Worm (Caenorhabditis elegans) whole organism, L4 larva: ENCODE results near the gene tmc-2.

Experiments
- aly-2 ChIP-seq: sonication (generic microtip); optimal IDR thresholded peaks from 2 replicates; lab custom pipeline; 2018; ENCODE audit warnings: missing biosample characterization, missing genetic modification characterization
- ama-1 ChIP-seq: fragments of 150-350 bp; optimal IDR thresholded peaks from 2 replicates; lab custom pipeline; 2014; ENCODE audit warnings: inconsistent platforms, mixed read lengths
- arid-1 ChIP-seq: fragments of 200-800 bp; sonication (Bioruptor generic); conservative IDR thresholded peaks from 2 replicates; pipeline ENCODE4 v1.3.6; 2022; ENCODE audit warnings: missing genetic modification reagents, missing genetic modification characterization, missing compliant biosample characterization
- lin-13 ChIP-seq: fragments of 150-350 bp; optimal IDR thresholded peaks from 2 replicates; lab custom pipeline; 2014; ENCODE audit warnings: missing biosample characterization, missing genetic modification reagents, missing genetic modification characterization
- nhr-25 ChIP-seq: sonication (generic microtip); optimal IDR thresholded peaks from 2 replicates; lab custom pipeline; 2017; ENCODE audit warnings: missing genetic modification characterization, mild to moderate bottlenecking, missing compliant biosample characterization, antibody characterized with exemption, moderate library complexity, borderline replicate concordance; ENCODE audit not compliant: insufficient read depth
- nhr-28 ChIP-seq: fragments of 150-350 bp; optimal IDR thresholded peaks from 2 replicates; lab custom pipeline; 2014; ENCODE audit warnings: missing biosample characterization, missing genetic modification characterization
- nhr-42 ChIP-seq: fragments of 200-800 bp; sonication (Bioruptor generic); IDR thresholded peaks from 2 replicates; pipeline ENCODE4 v1.3.6; 2022; ENCODE audit warnings: missing genetic modification characterization, missing compliant biosample characterization
- pqm-1 ChIP-seq: sonication (generic microtip); optimal IDR thresholded peaks from 2 replicates; lab custom pipeline; 2017; ENCODE audit warnings: missing biosample characterization, missing genetic modification characterization
- saeg-2 ChIP-seq: fragments of 200-800 bp; sonication (Bioruptor generic); IDR thresholded peaks from 2 replicates; pipeline ENCODE4 v1.3.6; 2022; ENCODE audit warnings: missing genetic modification reagents, missing genetic modification characterization, missing compliant biosample characterization
- ztf-11 ChIP-seq: fragments of 150-350 bp; optimal IDR thresholded peaks from 2 replicates; lab custom pipeline; 2014; ENCODE audit warnings: missing biosample characterization, missing genetic modification characterization

DNA sequence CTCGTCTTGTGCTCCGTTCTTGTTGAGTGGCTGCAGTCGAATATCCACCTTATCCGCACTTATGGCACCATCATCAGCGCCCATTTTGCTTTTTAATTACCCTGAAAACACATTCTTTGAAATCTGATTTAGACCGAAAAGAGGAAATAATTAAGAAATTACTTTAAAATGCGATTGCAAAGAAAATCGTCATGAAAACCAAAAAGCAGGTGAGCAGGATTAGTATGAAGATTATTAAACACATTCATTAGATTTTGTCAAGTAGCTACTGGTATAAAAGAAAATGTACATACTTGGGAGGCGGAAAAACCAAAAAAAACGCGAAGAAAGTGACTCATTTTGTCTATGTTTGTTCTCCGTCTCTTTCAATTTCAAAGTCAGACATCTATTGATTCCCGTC is 32.8 kb upstream of the tmc-2 start, which contains the start of gene B0416.5:
- TF ChIP-seq aly-2 (tag; lab: Kevin White, UChicago) (no peak), ama-1 (lab: Kevin White, UChicago) (no peak), arid-1 (GFP tag; lab: Robert Waterston, UW) (no peak), nhr-25 (tag; lab: Kevin White, UChicago) (no peak), lin-13 (GFP tag; lab: Kevin White, UChicago) (no peak), pqm-1 (no peak), saeg-2 (no peak), nhr-28 (tag; lab: Kevin White, UChicago) (no peak), nhr-42 (no peak), ztf-11 (tag; lab: Kevin White, UChicago) (no peak)
